Worm (Caenorhabditis elegans) whole organism, late embryonic: ENCODE data around the gene K09C4.4.

Experiments
- F13H6.1 ChIP-seq: sonication (generic microtip); optimal IDR thresholded peaks from 2 replicates; lab custom pipeline; 2016; ENCODE audit warnings: missing genetic modification characterization, missing compliant biosample characterization
- ama-1 ChIP-seq: fragments of 150-350 bp; optimal IDR thresholded peaks from 2 replicates; lab custom pipeline; 2014
- ceh-34 ChIP-seq: sonication (generic microtip); optimal IDR thresholded peaks from 2 replicates; lab custom pipeline; 2016; ENCODE audit warnings: mild to moderate bottlenecking, missing genetic modification characterization, missing compliant biosample characterization
- dmd-4 ChIP-seq: sonication (generic microtip); optimal IDR thresholded peaks from 2 replicates; lab custom pipeline; 2016; ENCODE audit warnings: borderline replicate concordance, missing genetic modification characterization, missing compliant biosample characterization
- hlh-30 ChIP-seq: sonication (generic microtip); optimal IDR thresholded peaks from 2 replicates; lab custom pipeline; 2017; ENCODE audit warnings: antibody characterized with exemption, missing genetic modification characterization, missing compliant biosample characterization; ENCODE audit not compliant: insufficient read depth
- nfya-1 ChIP-seq: sonication (generic microtip); optimal IDR thresholded peaks from 2 replicates; lab custom pipeline; 2017; ENCODE audit warnings: missing genetic modification characterization, mild to moderate bottlenecking, missing compliant biosample characterization, antibody characterized with exemption, moderate library complexity
- pha-4 ChIP-seq: fragments of 150-350 bp; optimal IDR thresholded peaks from 2 replicates; lab custom pipeline; 2018; ENCODE audit warnings: missing biosample characterization, missing genetic modification reagents, missing genetic modification characterization
- sox-2 ChIP-seq: fragments of 200-800 bp; sonication (Bioruptor generic); IDR thresholded peaks from 2 replicates; pipeline ENCODE4 v1.3.6; 2022; ENCODE audit warnings: missing genetic modification reagents, missing genetic modification characterization, missing compliant biosample characterization
- unc-42 ChIP-seq: sonication (generic microtip); optimal IDR thresholded peaks from 2 replicates; lab custom pipeline; 2016; ENCODE audit warnings: missing genotype, missing genetic modification characterization, missing compliant biosample characterization

DNA sequence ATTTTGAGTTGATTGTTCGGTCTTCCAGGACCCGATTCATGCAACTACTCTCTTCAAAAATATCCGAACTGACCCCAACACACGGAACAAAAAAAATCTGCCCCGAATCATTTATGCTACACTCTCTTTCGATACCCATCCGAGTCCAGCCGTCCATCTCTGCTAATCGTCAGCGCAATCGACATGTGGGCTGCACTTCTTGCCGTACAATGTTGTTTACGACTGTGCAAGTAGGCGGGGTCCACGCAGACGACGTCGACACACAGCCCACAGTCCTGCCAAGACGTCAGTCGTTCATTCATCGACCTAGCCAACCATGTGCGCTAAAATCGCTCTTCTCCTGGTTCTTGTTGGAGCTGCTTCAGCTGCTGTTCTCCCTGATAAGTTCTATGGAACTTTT is 30.4 kb upstream of the K09C4.4 start, which contains the start of gene lbp-1:
- no peak for TF ChIP-seq sox-2 (GFP tag; lab: Robert Waterston, UW)
- no peak for TF ChIP-seq ama-1
- no peak for TF ChIP-seq F13H6.1
- TF ChIP-seq nfya-1 (tag; lab: Kevin White, UChicago): no peak
- no peak for TF ChIP-seq hlh-30 (tag; lab: Kevin White, UChicago)
- TF ChIP-seq pha-4: no peak
- TF ChIP-seq unc-42: no peak
- TF ChIP-seq ceh-34: no peak
- no peak for TF ChIP-seq dmd-4 (tag; lab: Kevin White, UChicago)
